Worm (Caenorhabditis elegans) whole organism, L3 larva: ENCODE measurements around the gene nhr-235.

Source experiments
- ama-1 ChIP-seq: fragments of 150-350 bp; optimal IDR thresholded peaks from 2 replicates; lab custom pipeline; 2018
- daf-12 ChIP-seq: fragments of 150-350 bp; optimal IDR thresholded peaks from 2 replicates; lab custom pipeline; 2014; ENCODE audit warnings: missing biosample characterization, missing genetic modification reagents, missing genetic modification characterization
- fos-1 ChIP-seq: fragments of 150-350 bp; optimal IDR thresholded peaks from 2 replicates; lab custom pipeline; 2014; ENCODE audit warnings: missing biosample characterization, missing genetic modification characterization
- lin-15B ChIP-seq: fragments of 150-350 bp; optimal IDR thresholded peaks from 2 replicates; lab custom pipeline; 2014; ENCODE audit warnings: missing biosample characterization, missing genetic modification characterization
- lin-39 ChIP-seq: fragments of 150-350 bp; optimal IDR thresholded peaks from 2 replicates; lab custom pipeline; 2018; ENCODE audit warnings: missing biosample characterization, missing genetic modification reagents, missing genetic modification characterization
- lsy-12 ChIP-seq: sonication (generic microtip); optimal IDR thresholded peaks from 2 replicates; lab custom pipeline; 2016; ENCODE audit warnings: mild to moderate bottlenecking, missing genetic modification characterization, missing compliant biosample characterization
- nhr-11 ChIP-seq: fragments of 150-350 bp; optimal IDR thresholded peaks from 2 replicates; lab custom pipeline; 2014; ENCODE audit warnings: missing biosample characterization, missing genetic modification characterization
- snpc-4 ChIP-seq: fragments of 150-350 bp; optimal IDR thresholded peaks from 2 replicates; lab custom pipeline; 2014; ENCODE audit warnings: missing biosample characterization, missing genetic modification characterization
- unc-39 ChIP-seq: sonication (generic microtip); optimal IDR thresholded peaks from 4 replicates; lab custom pipeline; 2017; ENCODE audit warnings: missing biosample characterization, missing genetic modification characterization
- zag-1 ChIP-seq: fragments of 150-350 bp; optimal IDR thresholded peaks from 2 replicates; lab custom pipeline; 2014; ENCODE audit warnings: missing biosample characterization, missing genetic modification characterization

- TF ChIP-seq unc-39 (no peak), lsy-12 (tag; lab: Kevin White, UChicago) (no peak), zag-1 (no peak), ama-1 (no peak), daf-12 (tag; lab: Kevin White, UChicago) (no peak), nhr-11 (tag; lab: Kevin White, UChicago) (no peak), lin-15B (tag; lab: Kevin White, UChicago) (no peak), lin-39 (tag; lab: Kevin White, UChicago) (no peak), fos-1 (tag; lab: Kevin White, UChicago) (no peak), snpc-4 (no peak)
These were observed 11.1 kb upstream of the nhr-235 start, which contains the start of gene Y38E10A.28 for ce11 chrII:12629387-12629786.
